Worm (Caenorhabditis elegans) whole organism, L4/young adult: ENCODE results near the gene srx-112.
"Not testable (repeated sequence)": the region's sequence is repeated elsewhere in the genome, so short reads cannot be mapped to it uniquely, and the experiment has no call there.

Source experiments
- dao-5 ChIP-seq: sonication (generic microtip); optimal IDR thresholded peaks from 2 replicates; lab custom pipeline; 2016; ENCODE audit warnings: missing genotype, missing genetic modification characterization, moderate library complexity, missing compliant biosample characterization
- him-1 ChIP-seq: sonication (generic microtip); optimal IDR thresholded peaks from 2 replicates; lab custom pipeline; 2016; ENCODE audit warnings: missing genotype, missing genetic modification reagents, missing genetic modification characterization, missing compliant biosample characterization

- not testable (repeated sequence) for TF ChIP-seq dao-5, him-1 (tag; lab: Kevin White, UChicago)
Observed at ce11 chrII:3761599-3761998, 2.8 kb downstream of the srx-112 start, which contains the start of gene T24E12.6.
